ENCODE assay signal across 5 fruit fly cellular contexts in the genomic region with DNA sequence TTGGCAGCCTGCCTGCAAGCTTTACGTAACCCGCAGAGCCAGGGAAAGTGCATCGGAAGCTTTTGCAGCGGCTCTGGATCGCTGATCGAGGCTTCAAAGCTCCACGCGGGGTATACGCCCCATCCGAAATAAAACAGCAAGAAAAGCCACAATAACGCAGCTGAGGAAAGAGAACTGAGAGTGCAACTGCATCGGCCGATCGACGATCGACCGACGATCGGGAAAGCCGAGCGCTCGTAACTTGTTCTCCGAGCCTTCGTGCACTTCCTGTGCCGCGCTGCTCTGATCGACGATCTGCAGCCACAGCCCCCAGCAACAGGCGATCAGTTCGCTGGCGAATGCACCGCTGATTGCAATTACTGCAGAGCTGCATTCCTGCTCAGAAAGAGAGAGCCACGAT.
A peak's percentile ranks its signal among the peaks of the same experiment; 100 is the strongest.
TF ChIP-seq lines count a peak whose summit lies in the region.

No protein-coding gene starts in this region.

TF ChIP-seq in whole organism, adult, 20 proteins besides CTCF, POLR2A, EP300 and RAD21 (continued from another document):
- TF ChIP-seq Clk (GFP tag; optimal IDR thresholded peaks at IDR 0.05; lab: Kevin White, UChicago) (peak; percentile 49), CG12768 (GFP tag; optimal IDR thresholded peaks at IDR 0.05; lab: Kevin White, UChicago) (peak; percentile 67), ovo (GFP tag; optimal IDR thresholded peaks at IDR 0.05; lab: Kevin White, UChicago) (peak; percentile 44)
TF ChIP-seq in whole organism, adult: peak in this region for 14.

TF ChIP-seq in whole organism, embryonic, 481 proteins besides CTCF, POLR2A, EP300 and RAD21 (continued from another document and continues in another):
- TF ChIP-seq Hey (tag; optimal IDR thresholded peaks at IDR 0.05; lab: Kevin White, UChicago), result no peak
- no peak for TF ChIP-seq CG17361 (GFP tag; IDR thresholded peaks at IDR 0.05; lab: Robert Waterston, UW)
- no peak for TF ChIP-seq Fer2 (tag; optimal IDR thresholded peaks at IDR 0.05; lab: Kevin White, UChicago)
- TF ChIP-seq CG1024 (GFP tag; IDR thresholded peaks at IDR 0.05; lab: Robert Waterston, UW), result no peak
- TF ChIP-seq aop (GFP tag; IDR thresholded peaks at IDR 0.05; lab: Robert Waterston, UW), result no peak
- TF ChIP-seq schlank (tag; optimal IDR thresholded peaks at IDR 0.05; lab: Kevin White, UChicago), result no peak
- no peak for TF ChIP-seq CG3847 (GFP tag; IDR thresholded peaks at IDR 0.05; lab: Robert Waterston, UW)
- TF ChIP-seq Hand (GFP tag; optimal IDR thresholded peaks at IDR 0.05; lab: Kevin White, UChicago), result no peak
- peak; percentile 75 for TF ChIP-seq corto (GFP tag; optimal IDR thresholded peaks at IDR 0.05; lab: Kevin White, UChicago)
- TF ChIP-seq CG18599 (GFP tag; optimal IDR thresholded peaks at IDR 0.05; lab: Kevin White, UChicago), result no peak
- TF ChIP-seq pan (optimal IDR thresholded peaks at IDR 0.05; lab: Kevin White, UChicago), result no peak
- TF ChIP-seq pan (GFP tag; optimal IDR thresholded peaks at IDR 0.05 in 1 of 2, IDR thresholded peaks at IDR 0.05 in 1 of 2), result no peak
- peak; percentile 41 for TF ChIP-seq CG8478 (optimal IDR thresholded peaks at IDR 0.05; lab: Kevin White, UChicago)
- peak; percentile 83 for TF ChIP-seq Drgx (GFP tag; IDR thresholded peaks at IDR 0.05; lab: Robert Waterston, UW)
- TF ChIP-seq CG15479 (GFP tag; optimal IDR thresholded peaks at IDR 0.05; lab: Kevin White, UChicago), result peak; percentile 28
- 0 out of 3 replicates have a peak, but pooled peaks have one; percentile 21 for TF ChIP-seq zen2 (GFP tag; IDR thresholded peaks at IDR 0.05; lab: Robert Waterston, UW; ENCODE audit: partially characterized antibody)
- TF ChIP-seq CG6683 (GFP tag; optimal IDR thresholded peaks at IDR 0.05; lab: Kevin White, UChicago), result no peak
- TF ChIP-seq C15 (GFP tag; IDR thresholded peaks at IDR 0.05; lab: Robert Waterston, UW), result no peak
- no peak for TF ChIP-seq H15 (GFP tag; IDR thresholded peaks at IDR 0.05; lab: Robert Waterston, UW)
- peak; percentile 53 for TF ChIP-seq lbe (GFP tag; optimal IDR thresholded peaks at IDR 0.05; lab: Kevin White, UChicago)
- TF ChIP-seq sima (GFP tag; optimal IDR thresholded peaks at IDR 0.05; lab: Kevin White, UChicago), result no peak
- TF ChIP-seq rib (GFP tag; IDR thresholded peaks at IDR 0.05; lab: Robert Waterston, UW), result no peak
- TF ChIP-seq peb (GFP tag; IDR thresholded peaks at IDR 0.05; lab: Robert Waterston, UW), result no peak
- TF ChIP-seq gcm2 (GFP tag; optimal IDR thresholded peaks at IDR 0.05; lab: Kevin White, UChicago), result no peak
- TF ChIP-seq CG12236 (GFP tag; optimal IDR thresholded peaks at IDR 0.05; lab: Kevin White, UChicago), result no peak
- no peak for TF ChIP-seq CG1602 (GFP tag; optimal IDR thresholded peaks at IDR 0.05; lab: Kevin White, UChicago)
- TF ChIP-seq CG12391 (tag; optimal IDR thresholded peaks at IDR 0.05; lab: Kevin White, UChicago), result no peak
- 0 out of 3 replicates have a peak, but pooled peaks have one; percentile 33 for TF ChIP-seq CG16813 (GFP tag; IDR thresholded peaks at IDR 0.05; lab: Robert Waterston, UW; ENCODE audit: partially characterized antibody)
- TF ChIP-seq run (tag; optimal IDR thresholded peaks at IDR 0.05; lab: Kevin White, UChicago), result no peak
- no peak for TF ChIP-seq pho (GFP tag; optimal IDR thresholded peaks at IDR 0.05; lab: Kevin White, UChicago)
- no peak for TF ChIP-seq CG13123 (GFP tag; optimal IDR thresholded peaks at IDR 0.05; lab: Kevin White, UChicago)

TF ChIP-seq in whole organism, prepupa, 60 proteins besides CTCF, POLR2A, EP300 and RAD21 (continued from another document and continues in another):
- TF ChIP-seq CG7368 (GFP tag; optimal IDR thresholded peaks at IDR 0.05; lab: Kevin White, UChicago) (peak; percentile 65), CG6163 (GFP tag; IDR thresholded peaks at IDR 0.05; lab: Robert Waterston, UW) (no peak; the same call in none of the 3 replicates), CG8632 (GFP tag; optimal IDR thresholded peaks at IDR 0.05; lab: Kevin White, UChicago) (peak; percentile 18), Sox102F (GFP tag; optimal IDR thresholded peaks at IDR 0.05; lab: Kevin White, UChicago) (peak; percentile 72), Hr4 (GFP tag; optimal IDR thresholded peaks at IDR 0.05; lab: Kevin White, UChicago) (no peak), net (GFP tag; optimal IDR thresholded peaks at IDR 0.05; lab: Kevin White, UChicago) (peak; percentile 65), CG6276 (GFP tag; optimal IDR thresholded peaks at IDR 0.05; lab: Kevin White, UChicago) (peak; percentile 67), achi (GFP tag; optimal IDR thresholded peaks at IDR 0.05; lab: Kevin White, UChicago) (peak; percentile 46), CG11762 (GFP tag; optimal IDR thresholded peaks at IDR 0.05; lab: Kevin White, UChicago; ENCODE audit: insufficient read depth) (no peak), Met (GFP tag; optimal IDR thresholded peaks at IDR 0.05; lab: Kevin White, UChicago) (peak; percentile 37), Ets96B (tag; optimal IDR thresholded peaks at IDR 0.05; lab: Kevin White, UChicago) (peak; percentile 47), CG32006 (GFP tag; optimal IDR thresholded peaks at IDR 0.05; lab: Kevin White, UChicago) (peak; percentile 0), fkh (GFP tag; optimal IDR thresholded peaks at IDR 0.05; lab: Kevin White, UChicago) (no peak), fd85E (GFP tag; optimal IDR thresholded peaks at IDR 0.05; lab: Kevin White, UChicago) (peak; percentile 81), OdsH (GFP tag; optimal IDR thresholded peaks at IDR 0.05; lab: Kevin White, UChicago) (peak; percentile 16), topi (GFP tag; optimal IDR thresholded peaks at IDR 0.05; lab: Kevin White, UChicago) (peak; percentile 34), CG10669 (GFP tag; optimal IDR thresholded peaks at IDR 0.05; lab: Kevin White, UChicago) (peak; percentile 44), eg (GFP tag; IDR thresholded peaks at IDR 0.05; lab: Robert Waterston, UW) (peak; percentile 79; the same call in 2 of the 3 replicates), Gug (GFP tag; IDR thresholded peaks at IDR 0.05; lab: Robert Waterston, UW) (0 out of 2 replicates have a peak, but pooled peaks have one; percentile 10), Eip75B (GFP tag; optimal IDR thresholded peaks at IDR 0.05; lab: Kevin White, UChicago) (peak; percentile 61), fd59A (GFP tag; optimal IDR thresholded peaks at IDR 0.05; lab: Kevin White, UChicago) (peak; percentile 12), CG1621 (tag; optimal IDR thresholded peaks at IDR 0.05; lab: Kevin White, UChicago) (peak; percentile 62), Ets21C (GFP tag; optimal IDR thresholded peaks at IDR 0.05; lab: Kevin White, UChicago) (no peak), CG15336 (GFP tag; IDR thresholded peaks at IDR 0.05; lab: Robert Waterston, UW) (peak; percentile 80), acj6 (GFP tag; optimal IDR thresholded peaks at IDR 0.05; lab: Kevin White, UChicago) (no peak), CG6808 (GFP tag; optimal IDR thresholded peaks at IDR 0.05; lab: Kevin White, UChicago) (peak; percentile 72), Eip78C (GFP tag; lab: Kevin White, UChicago) (peak; percentile 91), Sox14 (GFP tag; optimal IDR thresholded peaks at IDR 0.05; lab: Kevin White, UChicago) (peak; percentile 20), vri (GFP tag; optimal IDR thresholded peaks at IDR 0.05; lab: Kevin White, UChicago) (peak; percentile 69), CG31627 (GFP tag; optimal IDR thresholded peaks at IDR 0.05; lab: Kevin White, UChicago) (no peak), svp (GFP tag; lab: Kevin White, UChicago) (peak; percentile 91), CG10631 (GFP tag; optimal IDR thresholded peaks at IDR 0.05; lab: Kevin White, UChicago) (no peak)

TF ChIP-seq in whole organism, pupa, 21 proteins besides CTCF, POLR2A, EP300 and RAD21 (continued from another document):
- peak; percentile 29 for TF ChIP-seq CG34367 (tag; optimal IDR thresholded peaks at IDR 0.05; lab: Kevin White, UChicago)
- no peak for TF ChIP-seq D1 (tag; optimal IDR thresholded peaks at IDR 0.05; lab: Kevin White, UChicago)

TF ChIP-seq in whole organism, wandering third instar larva, 38 proteins besides CTCF, POLR2A, EP300 and RAD21 (continued from another document):
- TF ChIP-seq Rel (GFP tag; optimal IDR thresholded peaks at IDR 0.05; lab: Kevin White, UChicago), result peak; percentile 53
- TF ChIP-seq Rel (tag; optimal IDR thresholded peaks at IDR 0.05; lab: Kevin White, UChicago), result peak; percentile 58
- TF ChIP-seq lola (GFP tag; optimal IDR thresholded peaks at IDR 0.05; lab: Kevin White, UChicago), result no peak
- TF ChIP-seq Vsx2 (GFP tag; optimal IDR thresholded peaks at IDR 0.05; lab: Kevin White, UChicago; ENCODE audit: partially characterized antibody), result peak; percentile 33
- TF ChIP-seq Myc (optimal IDR thresholded peaks at IDR 0.05; lab: Kevin White, UChicago), result no peak
- TF ChIP-seq h (GFP tag; optimal IDR thresholded peaks at IDR 0.05; lab: Kevin White, UChicago), result peak; percentile 43
- TF ChIP-seq Jra (GFP tag; optimal IDR thresholded peaks at IDR 0.05; lab: Kevin White, UChicago), result peak; percentile 31
